Worm (Caenorhabditis elegans): ENCODE measurements around the gene gldi-9.

The gldi-9 gene

ce11 chrIII:2786740-2787139 is 30.6 kb upstream of the gldi-9 start, which contains the start of gene nduc-2 (continued):
- TF ChIP-seq T07F8.4 (tag; optimal IDR thresholded peaks at IDR 0.05), result no peak
- TF ChIP-seq F55B11.4 (tag; optimal IDR thresholded peaks at IDR 0.05; ENCODE audit: borderline replicate concordance, insufficient read depth), result no peak
- no peak for TF ChIP-seq mes-4 (tag; optimal IDR thresholded peaks at IDR 0.05)
- no peak for TF ChIP-seq K11D2.4 (GFP tag; IDR thresholded peaks at IDR 0.05)
- no peak for TF ChIP-seq rcor-1 (GFP tag; IDR thresholded peaks at IDR 0.05)
- no peak for TF ChIP-seq sdz-38 (tag; optimal IDR thresholded peaks at IDR 0.05)
- TF ChIP-seq ceh-91 (GFP tag; IDR thresholded peaks at IDR 0.05), result no peak
- TF ChIP-seq egl-18 (GFP tag; IDR thresholded peaks at IDR 0.05), result no peak
- TF ChIP-seq F33H1.4 (GFP tag; IDR thresholded peaks at IDR 0.05), result no peak
- no peak for TF ChIP-seq F57A8.1 (GFP tag; optimal IDR thresholded peaks at IDR 0.05)
- no peak for TF ChIP-seq F57C9.4 (tag; optimal IDR thresholded peaks at IDR 0.05)
- no peak for TF ChIP-seq F22D6.2 (tag; optimal IDR thresholded peaks at IDR 0.05)
- TF ChIP-seq fkh-3 (tag; optimal IDR thresholded peaks at IDR 0.05), result no peak
- no peak for TF ChIP-seq lin-40 (tag; optimal IDR thresholded peaks at IDR 0.05)
- no peak for TF ChIP-seq cebp-2 (GFP tag; IDR thresholded peaks at IDR 0.05)
- TF ChIP-seq nhr-90 (tag; optimal IDR thresholded peaks at IDR 0.05), result no peak
- 0 out of 2 replicates have a peak, but pooled peaks have one; percentile 51 for TF ChIP-seq lag-1 (GFP tag; IDR thresholded peaks at IDR 0.05)
- peak; percentile 35; the same call in 1 of the 2 replicates for TF ChIP-seq nfyb-1 (GFP tag; IDR thresholded peaks at IDR 0.05)
- no peak for TF ChIP-seq ztf-18 (tag; optimal IDR thresholded peaks at IDR 0.05)
- TF ChIP-seq F10E7.11 (tag; optimal IDR thresholded peaks at IDR 0.05), result no peak
- no peak for TF ChIP-seq ztf-22 (GFP tag; optimal IDR thresholded peaks at IDR 0.05)
- no peak for TF ChIP-seq somi-1 (GFP tag; optimal IDR thresholded peaks at IDR 0.05)
- no peak for TF ChIP-seq mel-28 (tag; optimal IDR thresholded peaks at IDR 0.05; ENCODE audit: borderline replicate concordance)
- no peak for TF ChIP-seq ceh-27 (GFP tag; optimal IDR thresholded peaks at IDR 0.05)
- TF ChIP-seq madf-3 (GFP tag; IDR thresholded peaks at IDR 0.05), result peak; percentile 75
- TF ChIP-seq unc-62 (GFP tag; optimal IDR thresholded peaks at IDR 0.05), result no peak
- no peak for TF ChIP-seq xnd-1 (tag; optimal IDR thresholded peaks at IDR 0.05)
- TF ChIP-seq madf-10 (tag; optimal IDR thresholded peaks at IDR 0.05), result no peak
- TF ChIP-seq Y53G8AR.9 (GFP tag; conservative IDR thresholded peaks at IDR 0.05), result 0 out of 2 replicates have a peak, but pooled peaks have one; percentile 37
- no peak for TF ChIP-seq ztf-6 (GFP tag; IDR thresholded peaks at IDR 0.05)
- TF ChIP-seq Y79H2A.3 (GFP tag; conservative IDR thresholded peaks at IDR 0.05), result no peak
- TF ChIP-seq nfya-1 (tag; optimal IDR thresholded peaks at IDR 0.05; ENCODE audit: borderline replicate concordance, insufficient read depth), result no peak
- TF ChIP-seq unc-130 (GFP tag; optimal IDR thresholded peaks at IDR 0.05), result no peak
- no peak for TF ChIP-seq snpc-1.3 (tag; optimal IDR thresholded peaks at IDR 0.05; ENCODE audit: insufficient read depth)
- no peak for TF ChIP-seq tbx-9 (tag; optimal IDR thresholded peaks at IDR 0.05; ENCODE audit: borderline replicate concordance)
- no peak for TF ChIP-seq ztf-3 (GFP tag; optimal IDR thresholded peaks at IDR 0.05)
- 0 out of 2 replicates have a peak, but pooled peaks have one; percentile 24 for TF ChIP-seq ceh-100 (GFP tag; IDR thresholded peaks at IDR 0.05)
- TF ChIP-seq sea-2 (GFP tag; IDR thresholded peaks at IDR 0.05), result no peak
- no peak for TF ChIP-seq snpc-3.4 (tag; optimal IDR thresholded peaks at IDR 0.05)
- TF ChIP-seq snpc-4 (GFP tag; optimal IDR thresholded peaks at IDR 0.05), result no peak
- TF ChIP-seq snpc-4 (tag; optimal IDR thresholded peaks at IDR 0.05), result peak in 1 of 4 experiments; percentile 3
- TF ChIP-seq hmg-20 (GFP tag; IDR thresholded peaks at IDR 0.05), result no peak
- no peak for TF ChIP-seq chd-7 (tag; optimal IDR thresholded peaks at IDR 0.05)
- 0 out of 2 replicates have a peak, but pooled peaks have one; percentile 10 for TF ChIP-seq D2030.7 (GFP tag; IDR thresholded peaks at IDR 0.05)
- TF ChIP-seq rec-8 (tag; optimal IDR thresholded peaks at IDR 0.05), result no peak
- no peak for TF ChIP-seq lsl-1 (GFP tag; optimal IDR thresholded peaks at IDR 0.05)
- TF ChIP-seq egl-44 (GFP tag; IDR thresholded peaks at IDR 0.05), result peak; percentile 9; the same call in 1 of the 2 replicates
- no peak for TF ChIP-seq egrh-3 (GFP tag; IDR thresholded peaks at IDR 0.05)

Data from whole organism, young adult.